Worm (Caenorhabditis elegans): ENCODE measurements around the gene Y48E1B.17.

The Y48E1B.17 gene

ce11 chrII:13574395-13574794 is 33.5 kb upstream of the Y48E1B.17 start:
- TF ChIP-seq nhr-77 (tag; optimal IDR thresholded peaks at IDR 0.05) (no peak), nhr-10 (tag; optimal IDR thresholded peaks at IDR 0.05) (no peak), nhr-12 (tag; optimal IDR thresholded peaks at IDR 0.05) (no peak), sma-9 (GFP tag; optimal IDR thresholded peaks at IDR 0.05) (no peak), sma-9 (tag; optimal IDR thresholded peaks at IDR 0.05) (no peak), nhr-237 (tag; optimal IDR thresholded peaks at IDR 0.05) (no peak), nhr-21 (tag; optimal IDR thresholded peaks at IDR 0.05) (no peak), Y55F3AM.14 (GFP tag; optimal IDR thresholded peaks at IDR 0.05) (no peak), ama-1 (optimal IDR thresholded peaks at IDR 0.05) (no peak), unc-39 (tag; optimal IDR thresholded peaks at IDR 0.05) (no peak), nhr-6 (tag; optimal IDR thresholded peaks at IDR 0.05) (no peak), sem-4 (tag; optimal IDR thresholded peaks at IDR 0.05) (no peak), lsy-2 (tag; optimal IDR thresholded peaks at IDR 0.05) (no peak), lin-13 (GFP tag; optimal IDR thresholded peaks at IDR 0.05) (no peak), unc-62 (GFP tag; optimal IDR thresholded peaks at IDR 0.05) (no peak), peb-1 (tag; optimal IDR thresholded peaks at IDR 0.05) (no peak)

- TF ChIP-seq ztf-11 (tag; optimal IDR thresholded peaks at IDR 0.05) (no peak), nhr-237 (tag; optimal IDR thresholded peaks at IDR 0.05) (no peak), lin-39 (tag; optimal IDR thresholded peaks at IDR 0.05) (no peak), ztf-1 (GFP tag; conservative IDR thresholded peaks at IDR 0.05) (no peak), snpc-4 (tag; optimal IDR thresholded peaks at IDR 0.05) (no peak), elt-3 (tag; optimal IDR thresholded peaks at IDR 0.05) (no peak), lin-13 (GFP tag; optimal IDR thresholded peaks at IDR 0.05) (no peak), ceh-82 (tag; optimal IDR thresholded peaks at IDR 0.05) (no peak), egl-27 (tag; optimal IDR thresholded peaks at IDR 0.05) (no peak), sem-4 (tag; optimal IDR thresholded peaks at IDR 0.05) (no peak), gmeb-1 (tag; optimal IDR thresholded peaks at IDR 0.05) (no peak), ceh-16 (tag; optimal IDR thresholded peaks at IDR 0.05) (no peak), unc-55 (GFP tag; optimal IDR thresholded peaks at IDR 0.05) (no peak), nhr-21 (tag; optimal IDR thresholded peaks at IDR 0.05) (no peak), nhr-6 (tag; optimal IDR thresholded peaks at IDR 0.05) (no peak), aly-2 (tag; optimal IDR thresholded peaks at IDR 0.05) (no peak)
These were observed 27.0 kb upstream of the Y48E1B.17 start, which contains the start of gene Y48E1B.3 for ce11 chrII:13567871-13568270. Y48E1B.3 (minus strand) TSS chrII:13567971.

- TF ChIP-seq ztf-1 (GFP tag; conservative IDR thresholded peaks at IDR 0.05) = no peak
- no peak for TF ChIP-seq nhr-6 (tag; optimal IDR thresholded peaks at IDR 0.05)
- no peak for TF ChIP-seq unc-62 (GFP tag; optimal IDR thresholded peaks at IDR 0.05)
- TF ChIP-seq mab-5 (tag; optimal IDR thresholded peaks at IDR 0.05) = no peak
- no peak for TF ChIP-seq ztf-11 (tag; optimal IDR thresholded peaks at IDR 0.05)
These were observed 19.7 kb upstream of the Y48E1B.17 start for ce11 chrII:13560553-13560952.

DNA sequence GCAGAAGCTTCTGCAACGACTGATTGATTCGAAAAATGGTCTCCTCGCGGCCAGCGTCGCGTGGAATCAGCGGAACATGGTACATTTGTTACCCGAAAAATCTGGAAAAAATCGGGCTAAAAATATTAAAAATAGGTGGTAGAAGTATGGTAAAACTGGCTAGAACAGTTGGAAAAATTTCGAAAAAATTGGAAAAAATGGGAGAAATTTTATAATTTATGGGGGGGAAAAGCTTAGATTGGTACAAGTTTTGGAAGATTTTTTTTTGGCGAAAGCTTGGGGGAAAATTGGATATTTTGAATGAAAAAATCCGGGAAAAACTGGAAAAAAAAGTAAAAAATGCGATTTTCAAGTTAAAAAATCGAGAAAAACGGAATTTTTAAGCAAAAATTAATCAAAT is 6.7 kb upstream of the Y48E1B.17 start, which contains the start of gene ddl-2:
Gene ddl-2, minus strand, starts transcription at position 101 of the 400 bp plus-strand sequence.
- TF ChIP-seq nhr-6 (tag; optimal IDR thresholded peaks at IDR 0.05) (no peak), zag-1 (tag; optimal IDR thresholded peaks at IDR 0.05) (no peak), nhr-25 (tag; optimal IDR thresholded peaks at IDR 0.05) (no peak)

DNA sequence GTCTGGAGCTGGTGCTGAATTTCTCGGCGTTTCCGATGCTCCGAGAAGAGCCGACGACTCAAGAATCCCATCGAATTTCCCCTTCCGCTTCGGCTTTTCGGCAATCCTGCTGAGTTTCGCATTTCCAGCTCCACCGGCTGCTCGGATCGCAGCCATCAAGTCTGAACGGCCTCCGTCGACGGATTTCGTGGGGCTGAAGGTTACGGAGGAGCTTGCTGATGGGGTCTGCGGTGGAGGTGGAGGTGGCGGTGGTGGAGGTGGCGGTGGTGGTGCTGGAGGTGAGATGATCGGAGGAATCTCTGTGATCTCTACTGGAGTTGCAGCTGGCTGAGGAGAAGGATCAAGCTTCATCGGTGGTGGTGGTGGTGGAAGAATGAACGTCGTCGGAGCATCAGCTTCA is 2.1 kb upstream of the Y48E1B.17 start:
- no peak for TF ChIP-seq nhr-12 (tag; optimal IDR thresholded peaks at IDR 0.05)
- no peak for TF ChIP-seq zag-1 (tag; optimal IDR thresholded peaks at IDR 0.05)
- TF ChIP-seq F13H6.1 (tag; optimal IDR thresholded peaks at IDR 0.05) = no peak
- TF ChIP-seq C34F6.9 (tag; optimal IDR thresholded peaks at IDR 0.05) = no peak
- no peak for TF ChIP-seq nhr-237 (tag; optimal IDR thresholded peaks at IDR 0.05)
- TF ChIP-seq R02D3.7 (tag; optimal IDR thresholded peaks at IDR 0.05) = no peak
- no peak for TF ChIP-seq skn-1 (tag; optimal IDR thresholded peaks at IDR 0.05)
- no peak for TF ChIP-seq fos-1 (tag; optimal IDR thresholded peaks at IDR 0.05)

DNA sequence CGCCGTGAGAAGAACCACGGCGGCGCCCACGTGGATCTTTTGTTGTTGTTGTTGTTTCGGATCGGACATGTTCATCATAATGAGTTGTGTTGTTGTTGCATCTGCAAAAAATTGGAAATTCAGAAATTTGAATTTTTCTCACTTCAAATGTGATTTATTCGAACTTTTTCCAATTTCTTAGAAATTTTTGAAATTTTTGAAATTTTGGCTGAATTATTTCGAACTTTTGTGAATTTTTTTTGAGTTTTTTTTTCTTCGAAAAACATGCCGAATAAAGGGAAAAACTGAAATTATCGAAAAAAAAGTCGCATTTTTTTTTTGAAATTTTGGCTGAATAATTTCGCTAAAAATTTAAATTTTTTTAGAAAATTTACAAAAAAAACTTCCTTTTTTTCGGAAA is 9.8 kb downstream of the Y48E1B.17 start, which contains the start of gene snx-14:
Gene snx-14, minus strand, starts transcription at position 101 of the 400 bp plus-strand sequence.
- TF ChIP-seq ZK546.5 (tag; optimal IDR thresholded peaks at IDR 0.05) (no peak), mbf-1 (tag; optimal IDR thresholded peaks at IDR 0.05) (no peak), nhr-23 (tag; optimal IDR thresholded peaks at IDR 0.05) (no peak), nhr-6 (tag; optimal IDR thresholded peaks at IDR 0.05) (no peak), ztf-1 (GFP tag; conservative IDR thresholded peaks at IDR 0.05) (no peak), alr-1 (tag; optimal IDR thresholded peaks at IDR 0.05) (no peak), unc-39 (tag; optimal IDR thresholded peaks at IDR 0.05) (no peak), lin-13 (GFP tag; optimal IDR thresholded peaks at IDR 0.05) (no peak), egl-27 (tag; optimal IDR thresholded peaks at IDR 0.05) (no peak), unc-55 (GFP tag; optimal IDR thresholded peaks at IDR 0.05) (no peak), F13H6.1 (tag; optimal IDR thresholded peaks at IDR 0.05) (no peak), nhr-11 (tag; optimal IDR thresholded peaks at IDR 0.05) (no peak), ztf-4 (tag; optimal IDR thresholded peaks at IDR 0.05) (no peak), dmd-4 (tag; optimal IDR thresholded peaks at IDR 0.05) (no peak), ama-1 (optimal IDR thresholded peaks at IDR 0.05) (no peak)
